Fruit fly (Drosophila melanogaster): Measurements from ENCODE around the gene GstZ2.

The GstZ2 gene

DNA sequence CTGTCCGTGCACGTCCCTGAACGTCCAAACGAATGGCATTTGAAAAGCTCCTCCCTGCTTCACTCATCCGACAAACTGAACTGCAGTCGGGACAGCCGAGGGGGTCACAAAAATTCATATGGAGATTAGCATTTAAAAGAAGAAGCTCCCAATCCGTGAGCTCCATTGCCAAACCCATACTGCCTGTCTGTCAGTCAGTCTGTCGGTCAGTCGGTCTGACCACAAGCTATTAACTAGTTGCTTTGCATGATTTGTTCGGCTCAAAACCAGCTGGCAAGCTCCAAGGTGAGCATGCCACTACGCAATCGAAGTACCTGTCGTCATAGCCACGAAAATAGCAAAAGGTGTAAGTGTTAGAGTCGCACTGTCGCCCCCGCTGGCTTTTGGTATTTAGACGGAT is 26.7 kb downstream of the GstZ2 start:
- no peak for TF ChIP-seq noc (tag; optimal IDR thresholded peaks at IDR 0.05)

DNA sequence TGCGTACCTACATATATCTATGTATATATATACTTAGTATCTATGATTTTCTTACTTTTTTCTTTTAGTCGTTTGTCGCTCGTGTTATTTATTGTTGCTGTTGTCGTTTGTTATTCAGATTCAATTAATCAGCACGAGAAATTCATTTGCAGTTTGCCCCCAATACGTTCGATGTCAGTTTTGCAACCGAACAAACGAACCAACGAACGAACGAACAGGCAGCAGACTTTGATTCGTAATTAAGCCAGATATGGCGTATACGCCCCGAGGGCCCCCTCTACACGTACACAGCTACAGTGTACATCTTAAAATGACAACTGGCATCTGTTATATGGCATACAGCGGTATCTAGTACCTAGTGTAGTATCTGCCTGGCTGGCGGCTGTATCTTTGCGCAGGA is 27.2 kb downstream of the GstZ2 start:
- TF ChIP-seq noc (tag; optimal IDR thresholded peaks at IDR 0.05): no peak

DNA sequence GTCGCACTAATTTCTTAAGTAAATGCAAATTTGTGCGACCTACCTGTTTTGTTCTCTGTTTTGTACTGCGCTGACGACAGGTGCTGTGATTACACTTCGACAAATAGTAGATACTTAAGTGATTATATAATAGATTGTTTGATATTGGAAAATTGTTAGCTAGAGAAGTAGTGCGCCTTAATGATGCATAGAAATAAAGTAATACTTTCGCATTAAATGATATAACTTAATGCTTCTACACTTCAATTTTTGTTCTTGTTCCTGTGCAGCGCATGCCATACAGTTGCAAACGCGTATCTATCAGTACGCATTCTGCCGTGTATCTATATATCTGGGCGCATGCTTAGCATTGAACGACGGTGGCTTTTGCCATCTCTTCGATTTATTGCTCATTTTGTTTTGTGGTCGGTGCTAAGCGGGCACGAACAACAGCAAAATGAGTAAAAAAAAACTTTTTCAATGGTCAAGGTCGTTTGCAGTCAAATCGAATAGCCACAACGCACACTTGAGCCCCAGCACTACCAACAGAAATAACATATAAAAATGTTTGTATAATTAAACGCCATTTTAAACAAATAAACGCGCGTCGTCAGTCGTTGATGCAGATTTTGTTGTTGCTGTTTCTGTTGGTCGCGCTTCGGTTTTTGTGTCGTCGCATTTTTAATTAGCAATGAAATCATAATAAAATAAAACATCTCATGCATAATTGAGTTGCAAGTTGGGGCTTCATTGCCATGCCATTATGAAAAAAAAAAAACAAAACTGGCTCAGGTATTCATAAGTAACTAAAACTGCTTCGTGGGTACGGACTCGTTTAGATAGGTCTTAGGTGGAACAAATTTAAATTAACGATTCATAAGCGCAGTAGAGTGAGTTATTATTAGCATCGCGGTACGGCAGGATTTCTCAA is 29.9 kb downstream of the GstZ2 start:
- TF ChIP-seq noc (tag; optimal IDR thresholded peaks at IDR 0.05): peak; percentile 78

DNA sequence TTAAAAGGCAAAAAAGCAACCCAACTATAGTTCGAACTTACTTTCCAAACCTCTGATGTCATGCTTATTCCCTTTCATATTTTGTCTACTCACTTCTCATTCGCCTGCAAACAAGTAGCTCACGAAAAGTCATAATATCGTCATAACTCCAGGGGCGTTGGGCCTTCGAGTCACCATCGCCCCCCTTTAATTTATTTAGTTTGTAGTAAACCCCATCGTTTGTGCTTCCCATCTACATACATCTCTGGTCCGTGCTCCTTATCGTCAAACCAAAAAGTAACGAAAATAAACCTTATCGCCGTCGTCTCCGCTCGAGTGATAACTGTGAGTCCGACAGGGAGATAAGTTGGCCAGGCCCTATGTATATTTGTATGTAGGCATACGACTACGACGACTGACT is 31.5 kb downstream of the GstZ2 start:
- peak; percentile 90 for TF ChIP-seq noc (tag; optimal IDR thresholded peaks at IDR 0.05)

DNA sequence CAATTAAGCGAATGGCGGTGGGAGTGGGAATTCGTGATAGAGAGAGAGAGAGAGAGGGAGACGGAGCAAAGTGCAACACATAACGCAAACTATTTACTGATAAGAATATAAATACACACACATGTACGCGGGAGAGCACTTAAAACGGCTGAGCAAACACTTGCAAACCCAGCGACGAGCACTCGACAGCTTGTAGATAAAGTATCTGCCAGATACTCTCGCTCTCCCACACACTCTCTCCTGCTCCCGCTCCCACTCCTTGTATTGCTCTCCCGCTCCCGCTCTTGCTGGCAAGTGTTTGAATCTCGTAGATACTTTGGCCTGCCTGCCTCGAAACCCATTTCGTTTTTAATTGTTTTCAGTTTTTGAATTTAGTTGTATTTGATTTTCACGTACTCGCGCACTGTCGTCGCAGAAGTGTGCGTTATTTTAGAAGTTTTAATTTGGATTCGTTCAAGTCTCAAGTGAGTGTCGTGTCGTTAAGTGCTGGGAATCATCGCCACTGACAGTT is 32.2 kb downstream of the GstZ2 start:
- TF ChIP-seq noc (tag; optimal IDR thresholded peaks at IDR 0.05): no peak

DNA sequence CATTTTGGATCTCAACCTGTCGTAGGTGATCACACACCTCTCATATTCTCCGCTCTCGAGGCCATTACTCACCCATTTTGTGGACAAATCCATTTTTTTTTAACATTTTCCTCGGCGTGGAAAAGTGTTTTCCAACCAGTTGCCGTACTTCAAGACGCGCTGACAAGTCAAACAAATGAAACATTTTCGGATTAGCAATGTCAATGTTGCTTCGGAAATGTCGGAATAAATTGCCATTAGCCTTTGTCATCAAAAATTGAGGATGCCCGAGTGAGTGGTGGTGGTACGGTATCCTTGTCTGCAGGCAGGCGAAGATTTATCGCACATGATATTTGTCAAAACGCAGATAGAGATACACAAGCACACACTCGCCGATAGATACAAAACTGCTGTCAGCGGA is 33.1 kb downstream of the GstZ2 start:
- no peak for TF ChIP-seq noc (tag; optimal IDR thresholded peaks at IDR 0.05)

DNA sequence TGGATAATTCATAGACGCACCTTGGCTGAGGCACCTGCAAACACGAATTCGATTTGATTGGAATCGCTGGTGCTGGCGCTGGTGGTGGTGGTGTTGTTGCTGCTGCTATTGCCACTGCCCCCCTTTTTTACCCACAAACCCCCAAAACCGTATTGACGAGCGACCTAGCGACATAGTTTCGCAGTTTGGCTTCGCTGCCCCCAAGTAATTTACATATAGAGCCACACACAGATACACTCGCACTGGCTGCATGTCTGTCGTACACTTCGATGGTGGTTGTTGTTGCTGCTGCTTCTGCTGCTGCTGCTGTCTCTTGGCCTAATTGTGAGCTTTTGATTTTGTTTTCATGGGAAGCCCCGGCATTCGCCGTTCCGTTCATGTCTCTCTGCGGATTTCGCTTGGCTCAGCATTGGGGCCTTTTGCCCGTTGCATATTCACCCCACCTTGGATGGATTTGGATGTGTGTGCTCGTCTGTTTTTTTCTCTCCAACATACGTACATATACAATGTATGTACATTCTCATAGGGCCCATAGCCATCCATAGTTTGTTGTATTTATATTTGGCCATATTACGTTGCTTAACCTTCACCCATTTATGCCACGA is 36.3 kb downstream of the GstZ2 start:
- TF ChIP-seq noc (tag; optimal IDR thresholded peaks at IDR 0.05): no peak

DNA sequence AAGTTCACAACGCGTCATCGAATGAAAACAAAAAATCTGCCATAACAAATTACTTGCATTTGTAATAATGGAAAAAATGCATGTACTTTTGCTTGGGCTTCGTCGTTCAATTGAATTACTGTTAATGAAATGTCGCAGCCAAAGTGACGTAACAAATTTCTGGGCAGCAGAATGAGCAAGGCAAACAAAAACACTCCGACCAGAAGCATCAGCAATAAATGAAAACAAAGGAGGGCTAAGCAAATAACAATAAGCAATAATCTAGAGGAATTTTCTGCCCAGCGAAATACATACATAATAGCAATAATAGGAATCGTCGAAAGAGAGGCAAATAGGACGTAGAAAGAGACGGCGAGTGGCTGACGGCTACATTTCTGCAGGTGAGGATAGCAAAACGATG is 38.1 kb downstream of the GstZ2 start:
- no peak for TF ChIP-seq noc (tag; optimal IDR thresholded peaks at IDR 0.05)

DNA sequence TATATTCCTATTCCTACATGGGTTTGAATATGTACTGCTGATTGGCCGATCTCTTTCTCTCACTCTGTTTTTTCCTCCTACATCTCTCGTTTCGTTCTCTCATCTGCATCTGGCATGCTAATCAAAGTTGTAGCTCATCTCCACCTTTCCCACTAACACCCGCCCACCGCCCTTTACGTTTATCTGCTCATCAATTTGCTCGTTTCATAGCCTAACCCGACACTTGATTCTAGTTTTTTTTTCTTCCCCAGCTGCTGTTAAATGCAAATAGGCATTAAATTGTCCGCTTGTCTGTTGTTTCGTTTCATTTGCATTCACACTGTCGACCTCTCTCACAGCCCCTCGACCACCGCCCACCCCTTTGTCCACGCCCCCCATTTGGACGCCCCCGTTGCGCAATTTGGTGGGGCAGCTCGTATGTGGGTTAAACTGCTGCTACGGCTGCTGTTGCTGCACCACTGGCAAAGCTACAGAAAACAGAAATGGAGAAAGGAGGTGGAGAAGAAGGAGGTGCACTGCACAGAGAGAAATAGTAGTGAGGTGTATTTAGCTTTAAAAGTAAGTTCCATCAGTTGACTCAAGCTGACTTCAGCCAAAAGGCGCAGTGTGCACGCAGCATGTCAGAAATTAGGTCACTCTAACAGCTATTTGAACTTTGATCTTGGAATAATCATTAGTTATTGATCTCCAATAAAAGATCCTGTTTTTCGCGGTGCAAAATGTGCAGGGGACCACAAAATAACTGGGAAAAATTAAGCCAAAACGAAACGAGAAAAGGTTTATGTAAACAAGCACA is 39.8 kb downstream of the GstZ2 start:
- no peak for TF ChIP-seq noc (tag; optimal IDR thresholded peaks at IDR 0.05)

DNA sequence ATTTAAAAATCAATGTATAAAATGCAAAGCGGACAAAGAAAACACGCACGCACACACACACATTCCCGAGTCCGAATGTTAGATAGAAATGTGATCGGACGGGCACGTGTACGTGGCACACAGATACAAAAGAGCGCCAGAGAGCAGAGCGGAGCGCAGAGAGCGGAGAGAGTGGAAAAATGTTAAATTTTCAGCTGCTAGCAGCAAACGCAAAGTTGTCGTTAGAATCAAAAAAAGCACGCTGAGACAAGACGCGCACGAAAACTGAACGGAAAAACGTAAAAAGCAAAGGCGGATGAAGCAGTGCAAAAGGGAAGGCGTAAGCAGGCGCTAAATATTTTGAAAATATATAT is 41.2 kb downstream of the GstZ2 start:
- no peak for TF ChIP-seq noc (tag; optimal IDR thresholded peaks at IDR 0.05)

DNA sequence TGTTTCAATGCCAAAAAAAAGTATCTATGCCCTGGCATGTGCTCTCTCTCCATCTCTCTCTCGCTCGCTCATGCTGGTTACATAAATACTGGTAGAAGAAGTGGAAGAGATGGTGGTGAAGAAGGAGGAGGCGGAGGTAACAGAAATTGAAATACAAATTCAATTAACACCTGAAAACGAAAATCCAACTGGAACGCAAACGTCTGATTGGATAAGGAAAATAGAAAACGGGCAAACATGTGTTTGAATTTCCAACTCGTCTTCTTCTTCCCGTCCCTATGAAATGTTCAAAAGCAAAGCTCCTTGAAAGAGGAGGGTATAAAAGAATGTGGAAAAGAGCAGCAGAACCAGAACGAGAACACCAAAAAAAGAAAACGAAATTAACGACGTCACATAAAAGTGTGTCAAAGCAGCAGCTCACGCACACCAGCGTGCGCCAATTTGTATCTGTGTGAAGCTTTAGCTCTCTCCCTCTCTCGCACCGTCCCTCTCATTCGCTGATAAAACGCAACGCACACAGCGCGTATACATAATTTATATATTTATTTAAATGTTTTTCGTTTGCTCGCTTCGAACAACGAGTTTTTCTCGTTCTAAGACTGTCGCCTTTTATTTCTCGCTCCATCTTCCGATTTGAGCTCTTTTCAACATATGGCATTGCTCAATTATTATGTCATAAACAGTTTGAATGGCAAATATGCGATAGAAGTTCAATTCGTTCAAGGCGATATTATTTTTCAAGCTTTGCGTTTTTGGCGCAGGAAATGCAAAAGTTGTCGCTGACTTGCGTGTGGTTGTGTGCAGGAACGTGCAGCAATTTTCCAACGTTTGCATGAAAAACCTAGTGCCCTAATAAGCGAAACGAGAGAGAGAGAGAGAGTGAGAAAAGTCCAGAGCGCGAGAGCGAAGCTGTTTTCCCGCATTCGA is 41.8 kb downstream of the GstZ2 start:
- no peak for TF ChIP-seq noc (tag; optimal IDR thresholded peaks at IDR 0.05)

DNA sequence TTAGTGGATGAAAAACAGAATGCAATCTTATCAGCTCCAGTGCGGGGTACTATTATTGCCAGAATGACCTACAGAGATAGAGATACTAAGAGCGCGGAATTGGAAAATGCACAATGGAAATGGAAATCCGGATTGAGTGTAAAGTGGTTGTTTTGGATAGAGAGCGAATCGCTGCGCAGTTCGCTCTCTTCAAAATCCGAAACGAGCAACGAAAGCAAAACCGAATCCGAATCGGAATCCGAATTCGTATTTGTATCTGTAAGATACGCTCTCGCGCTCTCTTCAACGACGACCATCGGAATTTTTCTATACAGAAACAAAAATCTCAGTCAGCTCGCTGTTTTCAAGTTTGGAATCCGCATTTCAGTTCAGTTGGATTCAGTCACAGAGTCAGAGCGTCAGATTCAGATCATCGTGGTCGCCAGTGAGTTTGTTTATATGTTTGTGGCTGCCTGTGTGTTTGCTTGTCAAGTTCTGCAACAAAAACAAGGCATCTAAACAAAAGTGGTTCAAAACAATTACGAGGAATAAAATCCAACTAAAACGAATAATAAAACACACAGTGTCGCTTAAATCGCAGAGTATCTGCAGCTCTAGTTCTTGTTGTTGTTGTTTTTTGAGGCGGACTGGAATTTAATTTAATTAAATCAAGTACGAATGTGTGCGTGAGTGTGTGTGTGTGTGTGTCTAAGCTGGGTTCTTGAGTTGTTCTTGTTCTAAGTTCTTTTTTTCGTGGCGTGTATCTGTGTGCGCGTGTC is 42.7 kb downstream of the GstZ2 start, which contains the start of gene ps:
ps (plus strand) TSS at position 364 of the 758 bp plus-strand sequence.
- peak; percentile 61 for TF ChIP-seq noc (tag; optimal IDR thresholded peaks at IDR 0.05)

DNA sequence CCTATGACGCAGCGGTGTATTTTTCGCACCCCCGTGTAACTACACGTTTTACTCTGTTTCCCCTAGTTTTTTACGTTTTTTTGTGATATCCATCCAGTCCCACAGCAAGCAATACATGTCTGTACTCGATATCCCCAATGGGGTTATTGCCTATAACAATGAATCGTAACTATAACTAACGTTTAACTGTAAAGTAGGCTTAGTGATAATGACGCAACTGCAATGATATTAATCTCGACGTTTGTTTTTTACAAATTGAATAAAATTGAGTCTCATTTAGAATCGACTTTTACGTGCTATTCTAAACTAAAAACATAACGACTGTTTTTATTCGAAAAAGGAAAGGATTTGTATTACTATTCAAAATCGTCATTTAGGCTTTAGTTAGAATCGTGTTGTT is 43.5 kb downstream of the GstZ2 start:
- no peak for TF ChIP-seq noc (tag; optimal IDR thresholded peaks at IDR 0.05)

DNA sequence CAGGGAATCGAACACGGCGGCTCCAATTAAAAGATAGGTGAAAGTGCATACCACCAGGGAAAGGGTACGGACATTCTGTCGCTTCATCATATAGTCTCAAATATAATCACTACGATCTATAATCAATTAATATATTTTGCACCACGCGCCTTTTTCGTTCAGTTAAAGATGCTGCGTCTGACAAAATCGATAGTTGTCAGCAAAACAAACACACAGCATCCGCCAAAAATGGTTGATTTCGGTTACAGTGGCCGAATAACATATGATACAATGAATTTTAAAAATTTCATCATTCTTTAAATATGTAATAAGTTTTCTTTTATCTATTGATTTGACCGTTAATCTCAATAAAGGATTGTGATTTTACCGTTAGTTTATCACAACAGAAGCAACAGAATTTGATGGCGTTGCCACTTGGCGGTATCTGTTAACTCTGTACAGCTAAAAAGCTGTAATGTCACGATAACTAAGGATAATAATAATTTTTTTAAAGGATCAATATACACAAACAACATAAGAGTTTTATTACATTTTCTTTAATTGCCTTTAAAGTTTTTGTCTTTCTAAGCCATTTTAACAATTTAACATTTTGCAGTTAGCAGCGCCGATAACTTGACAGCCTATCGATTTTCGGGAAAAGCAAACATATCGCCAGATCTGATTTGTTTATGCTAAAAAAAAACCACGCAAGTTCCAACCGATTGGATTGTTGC is 48.4 kb downstream of the GstZ2 start, which contains the start of the genes Task7 and alpha-Man-IIa:
Task7 (minus strand) TSS at position 366 of the 713 bp plus-strand sequence.
alpha-Man-IIa (plus strand) TSS at position 621 of the 713 bp plus-strand sequence.
- no peak for TF ChIP-seq noc (tag; optimal IDR thresholded peaks at IDR 0.05)
